Fruit fly (Drosophila melanogaster): ENCODE data around the gene hdm.

Gene hdm

DNA sequence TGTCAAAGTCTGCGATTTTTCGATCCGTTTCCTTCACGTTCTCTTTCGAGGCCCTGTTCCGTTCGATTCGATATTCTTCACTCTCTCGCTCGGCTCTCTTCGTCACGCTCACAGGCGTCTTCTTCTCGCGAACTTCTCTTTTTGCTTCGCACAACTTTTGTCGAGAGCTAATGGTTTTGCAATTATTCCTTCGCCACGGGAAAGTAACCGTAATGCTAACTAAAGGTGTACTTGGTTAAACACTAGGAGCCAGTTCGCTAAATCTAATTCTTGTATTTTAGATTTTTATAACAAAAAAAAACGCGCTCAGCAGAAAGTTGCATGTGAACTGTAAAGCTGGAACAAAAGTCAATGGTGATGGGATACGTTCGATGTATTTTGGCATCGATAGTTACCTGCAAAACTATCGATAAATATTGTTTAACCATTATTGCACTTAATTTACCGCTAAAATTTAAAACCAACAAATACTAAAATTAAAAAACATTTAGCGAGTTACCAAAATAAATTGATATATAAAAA is 11.2 kb upstream of the hdm start, which contains the start of gene mahe (continued):
- no peak for TF ChIP-seq Fer2 (tag; optimal IDR thresholded peaks at IDR 0.05)
- no peak for TF ChIP-seq Antp (GFP tag; optimal IDR thresholded peaks at IDR 0.05)
- TF ChIP-seq CG3065 (GFP tag; optimal IDR thresholded peaks at IDR 0.05) = no peak
- no peak for TF ChIP-seq CG2889 (GFP tag; IDR thresholded peaks at IDR 0.05)
- TF ChIP-seq bcd (GFP tag; optimal IDR thresholded peaks at IDR 0.05) = no peak
- no peak for TF ChIP-seq CG10431 (GFP tag; optimal IDR thresholded peaks at IDR 0.05)
- TF ChIP-seq CG6683 (GFP tag; optimal IDR thresholded peaks at IDR 0.05) = no peak
- TF ChIP-seq vfl (GFP tag; optimal IDR thresholded peaks at IDR 0.05) = no peak
- TF ChIP-seq CG12071 (GFP tag; optimal IDR thresholded peaks at IDR 0.05) = no peak
- TF ChIP-seq CG8478 (optimal IDR thresholded peaks at IDR 0.05) = no peak
- no peak for TF ChIP-seq CG8765 (GFP tag; IDR thresholded peaks at IDR 0.05)
- TF ChIP-seq zf30C (GFP tag; optimal IDR thresholded peaks at IDR 0.05) = no peak
- no peak for TF ChIP-seq CG3726 (GFP tag; IDR thresholded peaks at IDR 0.05)
- no peak for TF ChIP-seq CG2678 (tag; optimal IDR thresholded peaks at IDR 0.05)
- TF ChIP-seq Trl (optimal IDR thresholded peaks at IDR 0.05) = peak; percentile 74 to 90
- TF ChIP-seq Trl (GFP tag; optimal IDR thresholded peaks at IDR 0.05) = peak; percentile 5
- no peak for TF ChIP-seq CG12104 (GFP tag; optimal IDR thresholded peaks at IDR 0.05)
- TF ChIP-seq CG18599 (GFP tag; optimal IDR thresholded peaks at IDR 0.05) = no peak
- TF ChIP-seq tap (tag; optimal IDR thresholded peaks at IDR 0.05) = no peak
- no peak for TF ChIP-seq Xbp1 (GFP tag; optimal IDR thresholded peaks at IDR 0.05)
- no peak for TF ChIP-seq sug (tag; optimal IDR thresholded peaks at IDR 0.05)
- TF ChIP-seq CG31388 (GFP tag; optimal IDR thresholded peaks at IDR 0.05) = no peak
- no peak for TF ChIP-seq CG30020 (tag; optimal IDR thresholded peaks at IDR 0.05)
- no peak for TF ChIP-seq ken (GFP tag; IDR thresholded peaks at IDR 0.05)
- TF ChIP-seq NfI (GFP tag; optimal IDR thresholded peaks at IDR 0.05) = no peak
- TF ChIP-seq Poxn (GFP tag; IDR thresholded peaks at IDR 0.05) = no peak
- no peak for TF ChIP-seq CG12236 (GFP tag; optimal IDR thresholded peaks at IDR 0.05)
- TF ChIP-seq H15 (GFP tag; IDR thresholded peaks at IDR 0.05) = no peak
- no peak for TF ChIP-seq CG9215 (GFP tag; IDR thresholded peaks at IDR 0.05)
- TF ChIP-seq CG1233 (GFP tag; optimal IDR thresholded peaks at IDR 0.05) = peak; percentile 60
- no peak for TF ChIP-seq Optix (GFP tag; IDR thresholded peaks at IDR 0.05)
- TF ChIP-seq CG6689 (GFP tag; IDR thresholded peaks at IDR 0.05) = no peak
- no peak for TF ChIP-seq CG2712 (tag; optimal IDR thresholded peaks at IDR 0.05)
- TF ChIP-seq CG6654 (GFP tag; optimal IDR thresholded peaks at IDR 0.05) = no peak
- TF ChIP-seq NFAT (GFP tag; IDR thresholded peaks at IDR 0.05) = no peak
- no peak for TF ChIP-seq CG6765 (GFP tag; optimal IDR thresholded peaks at IDR 0.05)
- TF ChIP-seq CG4282 (GFP tag; optimal IDR thresholded peaks at IDR 0.05) = no peak
- no peak for TF ChIP-seq odd (GFP tag; optimal IDR thresholded peaks at IDR 0.05)
- no peak for TF ChIP-seq CG15073 (GFP tag; optimal IDR thresholded peaks at IDR 0.05)
- no peak for TF ChIP-seq H2.0 (GFP tag; IDR thresholded peaks at IDR 0.05)
- TF ChIP-seq CG14710 (tag; optimal IDR thresholded peaks at IDR 0.05) = peak; percentile 37
- no peak for TF ChIP-seq gsb (GFP tag; IDR thresholded peaks at IDR 0.05)
- TF ChIP-seq CG1602 (GFP tag; optimal IDR thresholded peaks at IDR 0.05) = no peak
- TF ChIP-seq lov (optimal IDR thresholded peaks at IDR 0.05) = no peak
- no peak for TF ChIP-seq lov (GFP tag; IDR thresholded peaks at IDR 0.05)
- no peak for TF ChIP-seq CG3407 (GFP tag; optimal IDR thresholded peaks at IDR 0.05)
- no peak for TF ChIP-seq esg (GFP tag; conservative IDR thresholded peaks at IDR 0.05)
- no peak for TF ChIP-seq CG13775 (GFP tag; optimal IDR thresholded peaks at IDR 0.05)
- no peak for TF ChIP-seq HLHmδ (GFP tag; optimal IDR thresholded peaks at IDR 0.05)
- TF ChIP-seq CoRest (tag; optimal IDR thresholded peaks at IDR 0.05) = no peak
- no peak for TF ChIP-seq da (GFP tag; optimal IDR thresholded peaks at IDR 0.05)
- TF ChIP-seq ro (GFP tag; IDR thresholded peaks at IDR 0.05) = no peak
- no peak for TF ChIP-seq CkIIα-i1 (GFP tag; IDR thresholded peaks at IDR 0.05)
- no peak for TF ChIP-seq unpg (GFP tag; optimal IDR thresholded peaks at IDR 0.05)
